ENCODE assay signal across 1 fruit fly cellular context in the genomic region with DNA sequence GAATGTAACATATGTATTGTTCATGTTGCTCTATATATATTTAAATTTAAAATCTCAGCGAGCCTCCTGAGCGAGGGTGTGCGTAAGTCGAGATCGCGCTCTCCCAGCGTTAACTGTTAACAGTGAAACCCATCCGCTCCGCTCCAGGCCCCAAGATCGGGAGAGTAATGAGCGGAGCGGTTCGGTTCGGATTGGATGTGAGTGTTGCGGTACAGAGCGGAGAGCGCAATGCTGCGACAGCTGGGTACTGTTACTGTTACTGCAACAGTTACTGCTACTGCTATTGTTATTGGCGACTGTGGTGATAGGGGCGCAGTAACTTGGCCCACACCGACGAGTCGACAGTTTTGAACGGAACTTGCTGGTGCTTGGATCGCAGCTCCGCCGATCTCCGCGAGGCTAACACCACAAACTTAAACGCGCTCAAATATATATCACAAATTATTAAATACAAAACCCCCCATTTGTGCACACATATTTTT.
TF ChIP-seq lines count a peak whose summit lies in the region.

Pvf1 (plus strand) TSS at position 312 of the 482 bp plus-strand sequence.

TF ChIP-seq in whole organism, embryonic, 481 proteins besides CTCF, POLR2A, EP300 and RAD21 (continued from another document):
- TF ChIP-seq CG14441 (GFP tag; IDR thresholded peaks at IDR 0.05; lab: Robert Waterston, UW) (0 out of 2 replicates have a peak, but pooled peaks have one; percentile 34), crol (GFP tag; IDR thresholded peaks at IDR 0.05; lab: Robert Waterston, UW) (no peak), CG8281 (tag; optimal IDR thresholded peaks at IDR 0.05; lab: Kevin White, UChicago) (peak; percentile 29), yki (optimal IDR thresholded peaks at IDR 0.05; lab: Kevin White, UChicago) (peak; percentile 35), p53 (GFP tag; optimal IDR thresholded peaks at IDR 0.05; lab: Kevin White, UChicago) (no peak), CG13775 (GFP tag; optimal IDR thresholded peaks at IDR 0.05; lab: Kevin White, UChicago) (no peak), hkb (optimal IDR thresholded peaks at IDR 0.05; lab: Kevin White, UChicago) (no peak), hkb (GFP tag; IDR thresholded peaks at IDR 0.05; lab: Robert Waterston, UW) (0 out of 2 replicates have a peak, but pooled peaks have one; percentile 21), CG1832 (GFP tag; optimal IDR thresholded peaks at IDR 0.05; lab: Kevin White, UChicago) (no peak), br (optimal IDR thresholded peaks at IDR 0.05; lab: Kevin White, UChicago) (no peak), CG7556 (GFP tag; optimal IDR thresholded peaks at IDR 0.05; lab: Kevin White, UChicago) (no peak), CG8924 (tag; optimal IDR thresholded peaks at IDR 0.05; lab: Kevin White, UChicago) (no peak), CG6854 (GFP tag; optimal IDR thresholded peaks at IDR 0.05; lab: Kevin White, UChicago) (no peak), CG3726 (GFP tag; IDR thresholded peaks at IDR 0.05; lab: Robert Waterston, UW) (no peak), HLH3B (GFP tag; IDR thresholded peaks at IDR 0.05; lab: Robert Waterston, UW) (no peak), dmrt99B (tag; optimal IDR thresholded peaks at IDR 0.05; lab: Kevin White, UChicago) (no peak), CG3281 (GFP tag; optimal IDR thresholded peaks at IDR 0.05; lab: Kevin White, UChicago) (peak; percentile 26), Med (GFP tag; lab: Kevin White, UChicago) (peak; percentile 87), trem (tag; optimal IDR thresholded peaks at IDR 0.05; lab: Kevin White, UChicago) (no peak), wek (GFP tag; optimal IDR thresholded peaks at IDR 0.05; lab: Kevin White, UChicago) (no peak), CG12155 (GFP tag; optimal IDR thresholded peaks at IDR 0.05; lab: Kevin White, UChicago) (no peak), CG2120 (GFP tag; optimal IDR thresholded peaks at IDR 0.05; lab: Kevin White, UChicago) (no peak), bsh (GFP tag; optimal IDR thresholded peaks at IDR 0.05; lab: Kevin White, UChicago) (no peak), tna (GFP tag; IDR thresholded peaks at IDR 0.05; lab: Robert Waterston, UW; ENCODE audit: partially characterized antibody) (0 out of 2 replicates have a peak, but pooled peaks have one; percentile 19), CG4404 (GFP tag; IDR thresholded peaks at IDR 0.05; lab: Robert Waterston, UW) (no peak), aop (GFP tag; IDR thresholded peaks at IDR 0.05; lab: Robert Waterston, UW) (no peak), MTF-1 (GFP tag; optimal IDR thresholded peaks at IDR 0.05; lab: Kevin White, UChicago; ENCODE audit: borderline replicate concordance) (no peak), NFAT (GFP tag; IDR thresholded peaks at IDR 0.05; lab: Robert Waterston, UW) (0 out of 2 replicates have a peak, but pooled peaks have one; percentile 7), CG10366 (GFP tag; IDR thresholded peaks at IDR 0.05; lab: Robert Waterston, UW) (no peak), Trl (optimal IDR thresholded peaks at IDR 0.05; lab: Kevin White, UChicago) (peak; percentile 82), Trl (GFP tag; optimal IDR thresholded peaks at IDR 0.05; lab: Kevin White, UChicago) (no peak), row (GFP tag; IDR thresholded peaks at IDR 0.05; lab: Robert Waterston, UW) (peak; percentile 77), Drgx (GFP tag; IDR thresholded peaks at IDR 0.05; lab: Robert Waterston, UW) (0 out of 2 replicates have a peak, but pooled peaks have one; percentile 15), Hsf (GFP tag; optimal IDR thresholded peaks at IDR 0.05; lab: Kevin White, UChicago) (no peak), odd (GFP tag; optimal IDR thresholded peaks at IDR 0.05; lab: Kevin White, UChicago) (no peak), PHDP (tag; optimal IDR thresholded peaks at IDR 0.05; lab: Kevin White, UChicago) (no peak), CG13296 (GFP tag; optimal IDR thresholded peaks at IDR 0.05; lab: Kevin White, UChicago) (peak; percentile 9), H2.0 (GFP tag; IDR thresholded peaks at IDR 0.05; lab: Robert Waterston, UW) (no peak), Dbx (GFP tag; IDR thresholded peaks at IDR 0.05; lab: Robert Waterston, UW) (peak; percentile 12; the same call in 1 of the 3 replicates), D19B (GFP tag; optimal IDR thresholded peaks at IDR 0.05; lab: Kevin White, UChicago) (peak; percentile 92), CG7372 (GFP tag; IDR thresholded peaks at IDR 0.05; lab: Robert Waterston, UW) (no peak), bbx (GFP tag; IDR thresholded peaks at IDR 0.05; lab: Robert Waterston, UW; ENCODE audit: partially characterized antibody) (peak; percentile 37; the same call in 1 of the 2 replicates), CG14014 (GFP tag; IDR thresholded peaks at IDR 0.05; lab: Robert Waterston, UW) (no peak), Fer3 (tag; optimal IDR thresholded peaks at IDR 0.05; lab: Kevin White, UChicago) (no peak), Gug (GFP tag; IDR thresholded peaks at IDR 0.05; lab: Robert Waterston, UW) (no peak), CG3163 (GFP tag; optimal IDR thresholded peaks at IDR 0.05; lab: Kevin White, UChicago) (no peak), sens (GFP tag; lab: Kevin White, UChicago) (peak; percentile 80), CG3995 (GFP tag; optimal IDR thresholded peaks at IDR 0.05; lab: Kevin White, UChicago) (peak; percentile 85), CG6272 (GFP tag; IDR thresholded peaks at IDR 0.05; lab: Robert Waterston, UW) (no peak), zen (tag; optimal IDR thresholded peaks at IDR 0.05; lab: Kevin White, UChicago) (no peak), CG15269 (tag; optimal IDR thresholded peaks at IDR 0.05; lab: Kevin White, UChicago) (peak; percentile 36), Bteb2 (GFP tag; optimal IDR thresholded peaks at IDR 0.05; lab: Kevin White, UChicago) (no peak), fd3F (GFP tag; optimal IDR thresholded peaks at IDR 0.05; lab: Kevin White, UChicago) (no peak), so (GFP tag; IDR thresholded peaks at IDR 0.05; lab: Robert Waterston, UW) (peak; percentile 36; the same call in 1 of the 3 replicates), chinmo (GFP tag; IDR thresholded peaks at IDR 0.05; lab: Robert Waterston, UW; ENCODE audit: partially characterized antibody) (peak; percentile 68; the same call in 1 of the 4 replicates)
